Fruit fly (Drosophila melanogaster) whole organism, embryonic: ENCODE measurements around the gene Uba2.

Experiments
- Asciz ChIP-seq: fragments of 200-800 bp; sonication (Bioruptor generic); optimal IDR thresholded peaks from 2 replicates; lab custom pipeline; 2017; ENCODE audit warnings: missing biosample characterization, mild to moderate bottlenecking, missing genetic modification characterization, missing genetic modification reagents
- Bteb2 ChIP-seq: fragments of 200-800 bp; sonication (Bioruptor generic); optimal IDR thresholded peaks from 2 replicates; lab custom pipeline; 2016; ENCODE audit warnings: missing biosample characterization, missing genetic modification characterization
- CG10565 ChIP-seq: fragments of 200-800 bp; sonication (Bioruptor generic); optimal IDR thresholded peaks from 3 replicates; lab custom pipeline; 2016; ENCODE audit warnings: missing biosample characterization, mild to moderate bottlenecking, missing genetic modification characterization
- CG11560 ChIP-seq: fragments of 200-800 bp; sonication (Bioruptor generic); IDR thresholded peaks from 3 replicates; pipeline ENCODE4 v1.3.6; 2022; ENCODE audit warnings: missing biosample characterization, missing genetic modification characterization
- CG11695 ChIP-seq: fragments of 200-800 bp; sonication (Bioruptor generic); IDR thresholded peaks from 3 replicates; pipeline ENCODE4 v1.3.6; 2022; ENCODE audit warnings: missing biosample characterization, missing genetic modification characterization
- CG12744 ChIP-seq: fragments of 200-800 bp; sonication (Bioruptor generic); optimal IDR thresholded peaks from 2 replicates; lab custom pipeline; 2016; ENCODE audit warnings: missing biosample characterization, missing genetic modification characterization
- CG13624 ChIP-seq: fragments of 200-800 bp; sonication (Bioruptor generic); optimal IDR thresholded peaks from 2 replicates; lab custom pipeline; 2016; ENCODE audit warnings: missing biosample characterization, missing genetic modification characterization
- CG13775 ChIP-seq: fragments of 200-800 bp; sonication (Bioruptor generic); optimal IDR thresholded peaks from 3 replicates; lab custom pipeline; 2017; ENCODE audit warnings: missing biosample characterization, mild to moderate bottlenecking, missing genetic modification characterization
- CG14441 ChIP-seq: fragments of 200-800 bp; sonication (Bioruptor generic); IDR thresholded peaks from 2 replicates; pipeline ENCODE4 v1.3.6; 2022; ENCODE audit warnings: missing biosample characterization, missing genetic modification characterization
- CG14667 ChIP-seq: fragments of 200-800 bp; sonication (Bioruptor generic); IDR thresholded peaks from 2 replicates; pipeline ENCODE4 v1.3.6; 2022; ENCODE audit warnings: missing biosample characterization, missing genetic modification characterization
- CG15073 ChIP-seq: fragments of 200-800 bp; sonication (Bioruptor generic); optimal IDR thresholded peaks from 2 replicates; lab custom pipeline; 2016; ENCODE audit warnings: missing biosample characterization, missing genetic modification characterization
- CG16813 ChIP-seq: fragments of 200-800 bp; sonication (Bioruptor generic); IDR thresholded peaks from 3 replicates; pipeline ENCODE4 v1.3.6; 2022; ENCODE audit warnings: missing biosample characterization, missing genetic modification characterization; ENCODE audit not compliant: partially characterized antibody
- CG1792 ChIP-seq: fragments of 200-800 bp; sonication (Bioruptor generic); optimal IDR thresholded peaks from 2 replicates; lab custom pipeline; 2016; ENCODE audit warnings: missing biosample characterization, missing genetic modification characterization
- CG18764 ChIP-seq: fragments of 200-800 bp; sonication (Bioruptor generic); optimal IDR thresholded peaks from 3 replicates; lab custom pipeline; 2016; ENCODE audit warnings: missing biosample characterization, missing genetic modification characterization
- CG31388 ChIP-seq: fragments of 200-800 bp; sonication (Bioruptor generic); optimal IDR thresholded peaks from 2 replicates; lab custom pipeline; 2016; ENCODE audit warnings: missing biosample characterization, missing genetic modification characterization
- CG3281 ChIP-seq: fragments of 200-800 bp; sonication (Bioruptor generic); optimal IDR thresholded peaks from 3 replicates; lab custom pipeline; 2017; ENCODE audit warnings: missing biosample characterization, mild to moderate bottlenecking, missing genetic modification characterization
- CG4854 ChIP-seq: fragments of 200-800 bp; sonication (Bioruptor generic); optimal IDR thresholded peaks from 2 replicates; lab custom pipeline; 2016; ENCODE audit warnings: missing biosample characterization, missing genetic modification characterization, inconsistent platforms
- CG6854 ChIP-seq: fragments of 200-800 bp; sonication (Bioruptor generic); optimal IDR thresholded peaks from 3 replicates; lab custom pipeline; 2017; ENCODE audit warnings: missing biosample characterization, mild to moderate bottlenecking, missing genetic modification characterization
- CG7372 ChIP-seq: fragments of 200-800 bp; sonication (Bioruptor generic); IDR thresholded peaks from 2 replicates; pipeline ENCODE4 v1.3.6; 2022; ENCODE audit warnings: missing biosample characterization, missing genetic modification characterization
- CG8765 ChIP-seq: fragments of 200-800 bp; sonication (Bioruptor generic); IDR thresholded peaks from 2 replicates; pipeline ENCODE4 v1.3.6; 2022; ENCODE audit warnings: missing biosample characterization, missing genetic modification characterization
- CG9876 ChIP-seq: fragments of 200-800 bp; sonication (Bioruptor generic); optimal IDR thresholded peaks from 2 replicates; lab custom pipeline; 2016; ENCODE audit warnings: missing biosample characterization, missing genetic modification characterization
- CrebB ChIP-seq: fragments of 200-800 bp; sonication (Bioruptor generic); optimal IDR thresholded peaks from 3 replicates; lab custom pipeline; 2018; ENCODE audit warnings: missing biosample characterization, mild to moderate bottlenecking, missing genetic modification characterization
- D ChIP-seq, 2 experiments: fragments of 200-800 bp in 1 of 2; fragments of >200 bp in 1 of 2; sonication (Bioruptor generic) in 1 of 2; optimal IDR thresholded peaks; 2 replicates in 1 of 2; 3 replicates in 1 of 2; lab custom pipeline; 2017; ENCODE audit warnings: mild to moderate bottlenecking in 1 of 2, missing biosample characterization in 1 of 2, missing genetic modification characterization in 1 of 2, missing genetic modification reagents in 1 of 2
- Drgx ChIP-seq: fragments of 200-800 bp; sonication (Bioruptor generic); IDR thresholded peaks from 2 replicates; pipeline ENCODE4 v1.3.6; 2022; ENCODE audit warnings: missing biosample characterization, missing genetic modification characterization
- Ets97D ChIP-seq: fragments of 200-800 bp; sonication (Bioruptor generic); optimal IDR thresholded peaks from 3 replicates; lab custom pipeline; 2016; ENCODE audit warnings: missing biosample characterization, missing genetic modification characterization
- Gug ChIP-seq: fragments of 200-800 bp; sonication (Bioruptor generic); IDR thresholded peaks from 4 replicates; pipeline ENCODE4 v1.3.6; 2022; ENCODE audit warnings: missing biosample characterization, missing genetic modification characterization
- Hand ChIP-seq: fragments of 200-800 bp; sonication (Bioruptor generic); optimal IDR thresholded peaks from 2 replicates; lab custom pipeline; 2017; ENCODE audit warnings: mild to moderate bottlenecking, missing biosample characterization, missing genetic modification reagents, missing genetic modification characterization
- MBD-R2 ChIP-seq: fragments of 200-800 bp; sonication (Bioruptor generic); IDR thresholded peaks from 2 replicates; pipeline ENCODE4 v1.3.6; 2022; ENCODE audit warnings: missing biosample characterization, missing genetic modification characterization
- NK7.1 ChIP-seq: fragments of 200-800 bp; sonication (Bioruptor generic); optimal IDR thresholded peaks from 3 replicates; lab custom pipeline; 2016; ENCODE audit warnings: missing biosample characterization, missing genetic modification characterization
- Stat92E ChIP-seq, 3 experiments: fragments of >200 bp in 2 of 3; fragments of 200-800 bp in 1 of 3; sonication (Bioruptor generic) in 1 of 3; optimal IDR thresholded peaks; 2 replicates each; lab custom pipeline; 2017 to 2019; ENCODE audit warnings: missing biosample characterization in 3 of 3, missing genetic modification characterization in 3 of 3, mild to moderate bottlenecking in 1 of 3, moderate library complexity in 1 of 3
- TFAM ChIP-seq: fragments of 200-800 bp; sonication (Bioruptor generic); optimal IDR thresholded peaks from 2 replicates; lab custom pipeline; 2017; ENCODE audit warnings: missing biosample characterization, missing genetic modification characterization, inconsistent platforms
- Xbp1 ChIP-seq: fragments of 200-800 bp; sonication (Bioruptor generic); optimal IDR thresholded peaks from 3 replicates; lab custom pipeline; 2016; ENCODE audit warnings: missing biosample characterization, mild to moderate bottlenecking, missing genetic modification characterization
- ac ChIP-seq: fragments of 200-800 bp; sonication (Bioruptor generic); optimal IDR thresholded peaks from 3 replicates; lab custom pipeline; 2017; ENCODE audit warnings: missing biosample characterization, mild to moderate bottlenecking, missing genetic modification characterization
- ap ChIP-seq: fragments of 200-800 bp; sonication (Bioruptor generic); IDR thresholded peaks from 2 replicates; pipeline ENCODE4 v1.3.6; 2022; ENCODE audit warnings: missing biosample characterization, missing genetic modification characterization
- cas ChIP-seq: fragments of 200-800 bp; sonication (Bioruptor generic); IDR thresholded peaks from 2 replicates; pipeline ENCODE4 v1.3.6; 2022; ENCODE audit warnings: missing biosample characterization, missing genetic modification characterization
- corto ChIP-seq: fragments of 200-800 bp; sonication (Bioruptor generic); optimal IDR thresholded peaks from 2 replicates; lab custom pipeline; 2016; ENCODE audit warnings: missing biosample characterization, mild to moderate bottlenecking, missing genetic modification characterization, moderate library complexity
- cwo ChIP-seq: fragments of 200-800 bp; sonication (Bioruptor generic); optimal IDR thresholded peaks from 3 replicates; lab custom pipeline; 2017; ENCODE audit warnings: missing biosample characterization, missing genetic modification characterization, mild to moderate bottlenecking, moderate library complexity, missing genetic modification reagents
- danr ChIP-seq: fragments of 200-800 bp; sonication (Bioruptor generic); IDR thresholded peaks from 2 replicates; pipeline ENCODE4 v1.3.6; 2022; ENCODE audit warnings: missing biosample characterization, missing genetic modification characterization
- dimm ChIP-seq: fragments of 200-800 bp; sonication (Bioruptor generic); IDR thresholded peaks from 2 replicates; pipeline ENCODE4 v1.3.6; 2022; ENCODE audit warnings: missing biosample characterization, missing genetic modification characterization
- ewg ChIP-seq: fragments of 200-800 bp; sonication (Bioruptor generic); optimal IDR thresholded peaks from 3 replicates; lab custom pipeline; 2017; ENCODE audit warnings: mild to moderate bottlenecking, missing biosample characterization, missing genetic modification reagents, missing genetic modification characterization
- fru ChIP-seq: fragments of >200 bp; optimal IDR thresholded peaks from 2 replicates; lab custom pipeline; 2017
- ind ChIP-seq: fragments of 200-800 bp; sonication (Bioruptor generic); optimal IDR thresholded peaks from 3 replicates; lab custom pipeline; 2016; ENCODE audit warnings: missing biosample characterization, missing genetic modification characterization
- maf-S ChIP-seq: fragments of 200-800 bp; sonication (Bioruptor generic); optimal IDR thresholded peaks from 2 replicates; lab custom pipeline; 2016; ENCODE audit warnings: missing biosample characterization, missing genetic modification characterization
- pan ChIP-seq, 4 experiments: fragments of >200 bp in 3 of 4; fragments of 200-800 bp in 1 of 4; sonication (Bioruptor generic) in 1 of 4; optimal IDR thresholded peaks in 3 of 4; IDR thresholded peaks in 1 of 4; 2 replicates each; pipeline versions ENCODE4 v1.3.6 to Lab custom; 2017 to 2022; ENCODE audit warnings: missing biosample characterization in 2 of 4, missing genetic modification characterization in 2 of 4, mixed read lengths in 1 of 4
- pita ChIP-seq: fragments of 200-800 bp; sonication (Bioruptor generic); optimal IDR thresholded peaks from 2 replicates; lab custom pipeline; 2017; ENCODE audit warnings: missing biosample characterization, mild to moderate bottlenecking, missing genetic modification characterization
- psq ChIP-seq: fragments of 200-800 bp; sonication (Bioruptor generic); optimal IDR thresholded peaks from 2 replicates; lab custom pipeline; 2017; ENCODE audit warnings: missing biosample characterization, missing genetic modification characterization
- seq ChIP-seq: fragments of 200-800 bp; sonication (Bioruptor generic); IDR thresholded peaks from 2 replicates; pipeline ENCODE4 v1.3.6; 2022; ENCODE audit warnings: missing biosample characterization, missing genetic modification characterization
- tna ChIP-seq: fragments of 200-800 bp; sonication (Bioruptor generic); IDR thresholded peaks from 2 replicates; pipeline ENCODE4 v1.3.6; 2022; ENCODE audit warnings: missing biosample characterization, missing genetic modification characterization; ENCODE audit not compliant: partially characterized antibody
- trh ChIP-seq: fragments of 200-800 bp; sonication (Bioruptor generic); optimal IDR thresholded peaks from 2 replicates; lab custom pipeline; 2016; ENCODE audit warnings: missing biosample characterization, missing genetic modification characterization
- zen2 ChIP-seq: fragments of 200-800 bp; sonication (Bioruptor generic); IDR thresholded peaks from 3 replicates; pipeline ENCODE4 v1.3.6; 2022; ENCODE audit warnings: missing biosample characterization, missing genetic modification characterization; ENCODE audit not compliant: partially characterized antibody

Gene Uba2

DNA sequence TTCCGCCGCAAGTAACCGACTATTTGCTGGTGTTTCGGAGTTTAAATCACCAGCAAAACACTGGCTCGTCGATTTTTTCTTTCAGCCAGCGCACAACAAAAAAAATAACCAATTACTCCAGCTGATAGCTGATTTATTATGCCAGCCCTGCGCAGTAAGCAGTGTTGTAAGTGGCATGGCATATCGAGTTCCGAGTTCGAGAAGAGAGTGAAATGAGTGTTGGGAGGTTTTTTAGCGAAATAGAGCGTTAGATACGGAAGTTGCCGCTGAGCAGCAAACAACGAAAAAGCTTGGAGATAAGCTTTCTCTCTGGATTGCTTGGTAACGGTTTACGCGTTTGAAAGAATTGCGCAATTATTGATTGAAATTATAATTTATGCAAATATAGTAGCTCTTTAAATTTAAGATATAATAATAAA is 36.0 kb downstream of the Uba2 start, which contains the start of gene CG7565 (continued):
- TF ChIP-seq zen2 (GFP tag; lab: Robert Waterston, UW) (peak; percentile 32; the same call in 1 of the 3 replicates), Ets97D (GFP tag; lab: Kevin White, UChicago) (peak; percentile 81), Stat92E (GFP tag; optimal IDR thresholded peaks at IDR 0.05; lab: Kevin White, UChicago) (no peak), CrebB (tag; lab: Kevin White, UChicago) (peak; percentile 58), Gug (GFP tag; lab: Robert Waterston, UW) (peak; percentile 12; the same call in 1 of the 4 replicates), CG1792 (GFP tag; lab: Kevin White, UChicago) (no peak), CG13624 (GFP tag; lab: Kevin White, UChicago) (peak; percentile 62), Xbp1 (GFP tag; lab: Kevin White, UChicago) (peak; percentile 47), CG11560 (no peak), dimm (GFP tag; lab: Robert Waterston, UW) (no peak), CG14667 (GFP tag; lab: Robert Waterston, UW) (no peak), CG10565 (GFP tag; lab: Kevin White, UChicago) (no peak), CG6854 (GFP tag; lab: Kevin White, UChicago) (no peak), maf-S (GFP tag; lab: Kevin White, UChicago) (peak; percentile 42), ewg (GFP tag; lab: Kevin White, UChicago) (peak; percentile 96), TFAM (GFP tag; lab: Kevin White, UChicago) (no peak), Bteb2 (peak; percentile 53), CG11695 (GFP tag; lab: Robert Waterston, UW) (0 out of 3 replicates have a peak, but pooled peaks have one; percentile 13), CG16813 (GFP tag; lab: Robert Waterston, UW) (0 out of 3 replicates have a peak, but pooled peaks have one; percentile 13), danr (GFP tag; lab: Robert Waterston, UW) (no peak), ac (GFP tag; lab: Kevin White, UChicago) (no peak), fru (no peak), cwo (GFP tag; lab: Kevin White, UChicago) (peak; percentile 56), CG13775 (GFP tag; lab: Kevin White, UChicago) (peak; percentile 32), MBD-R2 (GFP tag; lab: Robert Waterston, UW) (peak; percentile 74), CG3281 (GFP tag; lab: Kevin White, UChicago) (peak; percentile 66), Asciz (GFP tag; lab: Kevin White, UChicago) (peak; percentile 19), ap (GFP tag; lab: Robert Waterston, UW) (no peak), NK7.1 (no peak), psq (no peak), pita (GFP tag; lab: Kevin White, UChicago) (no peak), seq (GFP tag; lab: Robert Waterston, UW) (no peak), D (optimal IDR thresholded peaks at IDR 0.05; lab: Kevin White, UChicago) (no peak), D (GFP tag; optimal IDR thresholded peaks at IDR 0.05; lab: Kevin White, UChicago) (no peak), corto (GFP tag; lab: Kevin White, UChicago) (peak; percentile 19), CG14441 (GFP tag; lab: Robert Waterston, UW) (no peak), trh (GFP tag; lab: Kevin White, UChicago) (no peak), tna (peak; percentile 19; the same call in 1 of the 2 replicates), CG15073 (no peak), CG31388 (GFP tag; lab: Kevin White, UChicago) (no peak), CG7372 (GFP tag; lab: Robert Waterston, UW) (no peak), Drgx (GFP tag; lab: Robert Waterston, UW) (0 out of 2 replicates have a peak, but pooled peaks have one; percentile 12), cas (GFP tag; lab: Robert Waterston, UW) (no peak), CG4854 (peak; percentile 0), Hand (peak; percentile 62), pan (optimal IDR thresholded peaks at IDR 0.05; lab: Kevin White, UChicago) (no peak), pan (GFP tag; optimal IDR thresholded peaks at IDR 0.05 in 1 of 2, IDR thresholded peaks at IDR 0.05 in 1 of 2) (peak in 1 of 2 experiments; percentile 28), CG8765 (GFP tag; lab: Robert Waterston, UW) (no peak), ind (peak; percentile 44), CG18764 (GFP tag; lab: Kevin White, UChicago) (no peak), CG9876 (GFP tag; lab: Kevin White, UChicago) (no peak), CG12744 (GFP tag; lab: Kevin White, UChicago) (peak; percentile 37)
